Worm (Caenorhabditis elegans) whole organism, young adult: ENCODE data around the gene srh-287.

Experiments
- F39B2.1 ChIP-seq: fragments of 200-800 bp; sonication (Bioruptor generic); IDR thresholded peaks from 2 replicates; pipeline ENCODE4 v1.3.6; 2022; ENCODE audit warnings: missing genetic modification reagents, missing genetic modification characterization, missing compliant biosample characterization
- aptf-2 ChIP-seq: fragments of 200-800 bp; sonication (Bioruptor generic); conservative IDR thresholded peaks from 2 replicates; pipeline ENCODE4 v1.3.6; 2022; ENCODE audit warnings: missing genetic modification reagents, missing genetic modification characterization, missing compliant biosample characterization
- dox-1 ChIP-seq: fragments of 200-800 bp; sonication (Bioruptor generic); IDR thresholded peaks from 2 replicates; pipeline ENCODE4 v1.3.6; 2022; ENCODE audit warnings: missing genetic modification reagents, missing genetic modification characterization, missing compliant biosample characterization
- unc-62 ChIP-seq: fragments of 150-350 bp; optimal IDR thresholded peaks from 2 replicates; lab custom pipeline; 2014; ENCODE audit warnings: missing biosample characterization, missing genetic modification reagents, missing genetic modification characterization

ce11 chrV:17828310-17828709 is 27.7 kb downstream of the srh-287 start, which contains the start of gene srh-304:
- TF ChIP-seq aptf-2 (GFP tag; lab: Robert Waterston, UW) (no peak), dox-1 (GFP tag; lab: Robert Waterston, UW) (no peak), unc-62 (GFP tag; lab: Kevin White, UChicago) (no peak), F39B2.1 (no peak)
